Worm (Caenorhabditis elegans): ENCODE data around the gene K12H6.10.
A peak's percentile ranks its signal among the peaks of the same experiment; 100 is the strongest.

DNA sequence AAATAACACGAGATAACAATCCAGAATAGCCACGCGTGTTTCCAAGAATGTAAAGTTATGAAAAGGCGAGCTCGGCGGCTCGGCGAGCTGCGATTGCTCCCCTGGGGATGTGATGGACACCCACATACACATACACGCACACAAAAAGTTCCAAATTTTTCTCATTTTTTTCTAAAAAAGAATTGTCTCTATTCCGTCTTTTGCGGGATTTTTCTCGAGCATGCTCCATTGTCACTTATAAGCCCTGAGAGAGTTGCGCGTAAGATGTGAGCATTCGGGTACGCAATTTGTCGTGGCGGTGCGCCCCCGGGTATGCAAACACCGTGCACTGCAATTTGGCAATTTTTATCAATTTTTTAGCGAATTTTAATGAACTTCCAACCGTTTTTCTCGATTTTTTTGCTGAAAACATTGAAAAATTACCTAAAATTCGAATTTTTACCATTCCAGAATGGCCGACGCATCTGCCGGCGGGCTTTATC lies 35.6 kb upstream of the K12H6.10 start, which contains the start of the genes F08D12.12 and srpa-72:
- TF ChIP-seq bed-3 (GFP tag; optimal IDR thresholded peaks at IDR 0.05) (no peak), unc-62 (GFP tag; optimal IDR thresholded peaks at IDR 0.05) (no peak), sptf-1 (tag; optimal IDR thresholded peaks at IDR 0.05) (no peak), pha-4 (tag; optimal IDR thresholded peaks at IDR 0.05) (peak; percentile 45), elt-3 (tag; optimal IDR thresholded peaks at IDR 0.05) (no peak), ces-1 (GFP tag; optimal IDR thresholded peaks at IDR 0.05) (no peak), lsy-2 (tag; optimal IDR thresholded peaks at IDR 0.05) (peak; percentile 10), elt-1 (tag; optimal IDR thresholded peaks at IDR 0.05; ENCODE audit: borderline replicate concordance, insufficient read depth) (no peak), nhr-76 (tag; optimal IDR thresholded peaks at IDR 0.05) (no peak)

Measured in whole organism, mixed stage, embryonic.